Fruit fly (Drosophila melanogaster): ENCODE results near the gene CG12991.

DNA sequence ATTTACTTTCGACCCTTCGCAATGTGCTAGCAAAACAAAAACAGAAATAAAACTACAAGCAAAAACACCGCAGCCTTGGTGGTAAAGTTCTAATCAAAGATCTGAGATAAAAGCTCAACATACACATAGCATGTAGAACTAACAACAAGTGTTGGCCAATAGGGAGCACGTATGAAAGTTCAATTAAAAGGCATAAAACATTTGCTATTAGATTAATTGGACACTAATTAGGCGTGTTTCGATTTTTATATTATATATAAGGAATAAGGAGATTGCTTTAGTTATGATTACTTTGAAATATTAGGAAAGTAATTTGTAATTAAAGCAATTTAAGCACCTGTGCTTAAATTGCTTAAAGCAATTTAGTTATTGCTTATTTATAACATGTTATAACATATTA is 3.1 kb upstream of the CG12991 start:
- TF ChIP-seq Myc (optimal IDR thresholded peaks at IDR 0.05) (no peak), insv (optimal IDR thresholded peaks at IDR 0.05) (no peak), ttk (optimal IDR thresholded peaks at IDR 0.05) (no peak), psq (optimal IDR thresholded peaks at IDR 0.05) (no peak), h (optimal IDR thresholded peaks at IDR 0.05) (no peak)
